Worm (Caenorhabditis elegans) whole organism, L4 larva: ENCODE data around the gene H20J04.9.

ENCODE experiments used
- D1046.2 ChIP-seq: fragments of 200-800 bp; sonication (Bioruptor generic); IDR thresholded peaks from 2 replicates; pipeline ENCODE4 v1.3.6; 2022; ENCODE audit warnings: missing genetic modification characterization, missing compliant biosample characterization
- F44E2.7 ChIP-seq: fragments of 200-800 bp; sonication (Bioruptor generic); IDR thresholded peaks from 2 replicates; pipeline ENCODE4 v2.1.2; 2022; ENCODE audit warnings: missing genetic modification characterization, missing compliant biosample characterization
- aly-2 ChIP-seq: sonication (generic microtip); optimal IDR thresholded peaks from 2 replicates; lab custom pipeline; 2018; ENCODE audit warnings: missing biosample characterization, missing genetic modification characterization
- ceh-82 ChIP-seq: sonication (generic microtip); optimal IDR thresholded peaks from 2 replicates; lab custom pipeline; 2017; ENCODE audit warnings: missing biosample characterization, missing genetic modification characterization
- dve-1 ChIP-seq: sonication (generic microtip); optimal IDR thresholded peaks from 2 replicates; lab custom pipeline; 2017; ENCODE audit warnings: antibody characterized with exemption, mild to moderate bottlenecking, missing genetic modification characterization, missing compliant biosample characterization; ENCODE audit not compliant: insufficient read depth
- lin-13 ChIP-seq: fragments of 150-350 bp; optimal IDR thresholded peaks from 2 replicates; lab custom pipeline; 2014; ENCODE audit warnings: missing biosample characterization, missing genetic modification reagents, missing genetic modification characterization
- lin-15B ChIP-seq: fragments of 150-350 bp; sonication (generic microtip); optimal IDR thresholded peaks from 3 replicates; lab custom pipeline; 2014; ENCODE audit warnings: missing biosample characterization, missing genetic modification characterization
- lin-39 ChIP-seq: fragments of 150-350 bp; optimal IDR thresholded peaks from 2 replicates; lab custom pipeline; 2014; ENCODE audit warnings: missing biosample characterization, missing genetic modification reagents, missing genetic modification characterization
- nhr-10 ChIP-seq: fragments of 150-350 bp; optimal IDR thresholded peaks from 2 replicates; lab custom pipeline; 2014; ENCODE audit warnings: missing biosample characterization, missing genetic modification characterization
- pha-4 ChIP-seq, 2 experiments: fragments of 150-350 bp in 1 of 2; fragments of 200-800 bp in 1 of 2; sonication (Bioruptor generic) in 1 of 2; IDR thresholded peaks in 1 of 2; optimal IDR thresholded peaks in 1 of 2; 2 replicates each; pipeline versions ENCODE4 v1.3.6 to Lab custom; 2014 to 2022; ENCODE audit warnings: missing genetic modification characterization in 2 of 2, missing genetic modification reagents in 2 of 2, missing biosample characterization in 1 of 2, missing compliant biosample characterization in 1 of 2
- saeg-2 ChIP-seq: fragments of 200-800 bp; sonication (Bioruptor generic); IDR thresholded peaks from 2 replicates; pipeline ENCODE4 v1.3.6; 2022; ENCODE audit warnings: missing genetic modification reagents, missing genetic modification characterization, missing compliant biosample characterization
- snpc-4 ChIP-seq: fragments of 150-350 bp; optimal IDR thresholded peaks from 2 replicates; lab custom pipeline; 2014; ENCODE audit warnings: missing biosample characterization, missing genetic modification characterization
- unc-39 ChIP-seq: sonication (generic microtip); optimal IDR thresholded peaks from 2 replicates; lab custom pipeline; 2017; ENCODE audit warnings: missing biosample characterization, missing genetic modification characterization

DNA sequence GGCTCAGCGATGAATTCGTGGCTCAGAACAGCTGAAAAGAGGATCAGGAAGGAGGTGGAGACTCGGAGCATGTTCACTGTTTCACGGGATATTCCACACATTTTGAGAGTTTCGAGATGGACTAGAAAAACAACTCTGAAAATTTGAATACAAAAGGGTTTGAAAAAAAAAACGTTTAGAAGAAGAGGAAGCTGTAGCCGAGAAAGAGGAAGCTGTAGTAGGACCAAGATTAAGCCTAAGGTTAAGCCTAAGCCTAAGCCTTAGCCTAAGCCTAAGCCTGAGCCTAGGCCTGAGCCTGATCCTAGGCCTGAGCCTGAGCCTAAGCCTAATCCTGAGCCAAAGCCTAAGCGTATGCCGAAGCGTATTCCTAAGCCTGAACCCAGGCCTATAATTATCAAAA lies 38.9 kb upstream of the H20J04.9 start, which contains the start of gene plep-1:
- TF ChIP-seq lin-39 (tag; lab: Kevin White, UChicago) (no peak), saeg-2 (GFP tag; lab: Robert Waterston, UW) (no peak), F44E2.7 (GFP tag; lab: Robert Waterston, UW) (no peak), nhr-10 (tag; lab: Kevin White, UChicago) (no peak), ceh-82 (tag; lab: Kevin White, UChicago) (no peak), lin-13 (GFP tag; lab: Kevin White, UChicago) (no peak), unc-39 (tag; lab: Kevin White, UChicago) (no peak), lin-15B (tag; lab: Kevin White, UChicago) (no peak), pha-4 (GFP tag; IDR thresholded peaks at IDR 0.05; lab: Robert Waterston, UW) (no peak), pha-4 (tag; optimal IDR thresholded peaks at IDR 0.05; lab: Kevin White, UChicago) (no peak), dve-1 (tag; lab: Kevin White, UChicago) (no peak), D1046.2 (GFP tag; lab: Robert Waterston, UW) (no peak), aly-2 (no peak), snpc-4 (tag; lab: Kevin White, UChicago) (no peak)
